Fruit fly (Drosophila melanogaster): ENCODE measurements around the gene Galt.

The Galt gene

DNA sequence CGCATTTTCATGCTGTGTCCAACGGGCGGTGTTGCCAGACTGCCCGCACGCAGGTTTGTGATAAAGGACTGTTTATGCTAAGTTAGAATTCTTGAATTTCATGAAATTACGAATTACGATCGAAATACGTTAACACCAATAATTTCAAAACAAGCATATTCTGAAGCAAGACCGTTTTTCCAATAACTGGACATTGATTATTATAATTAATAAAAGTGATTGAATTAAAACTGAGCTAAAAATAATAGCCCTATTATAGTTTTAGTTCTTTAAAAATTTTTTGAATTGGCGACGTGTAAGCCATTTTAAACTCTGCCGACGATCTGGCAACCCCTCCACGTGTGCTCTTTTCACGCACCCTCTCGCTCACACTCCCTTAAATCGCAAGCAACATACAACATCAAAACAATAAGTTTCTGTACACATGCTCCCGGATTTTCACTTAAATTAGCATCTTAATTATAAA is 19.6 kb downstream of the Galt start (continued):
- TF ChIP-seq Lim3 (GFP tag; IDR thresholded peaks at IDR 0.05) (peak; percentile 82), CG12769 (tag; optimal IDR thresholded peaks at IDR 0.05) (peak; percentile 93), zfh1 (GFP tag; IDR thresholded peaks at IDR 0.05) (peak; percentile 90), Sry-β (GFP tag; optimal IDR thresholded peaks at IDR 0.05) (peak; percentile 46), CG14014 (GFP tag; IDR thresholded peaks at IDR 0.05) (peak; percentile 93), CG9437 (GFP tag; optimal IDR thresholded peaks at IDR 0.05) (peak; percentile 90), scrt (GFP tag; optimal IDR thresholded peaks at IDR 0.05) (peak; percentile 89), CG17385 (GFP tag; optimal IDR thresholded peaks at IDR 0.05) (peak; percentile 92), shn (GFP tag; optimal IDR thresholded peaks at IDR 0.05) (peak; percentile 87), nom (GFP tag; optimal IDR thresholded peaks at IDR 0.05) (peak; percentile 71), nerfin-1 (tag; optimal IDR thresholded peaks at IDR 0.05) (peak; percentile 93), CG8765 (GFP tag; IDR thresholded peaks at IDR 0.05) (peak; percentile 76; the same call in 1 of the 2 replicates), ems (GFP tag; optimal IDR thresholded peaks at IDR 0.05) (peak; percentile 88), Adf1 (GFP tag; IDR thresholded peaks at IDR 0.05) (peak; percentile 61), CG33557 (GFP tag; optimal IDR thresholded peaks at IDR 0.05) (peak; percentile 89), Chrac-16 (GFP tag; optimal IDR thresholded peaks at IDR 0.05) (peak; percentile 95), fd96Cb (tag; optimal IDR thresholded peaks at IDR 0.05) (peak; percentile 93), CG3995 (GFP tag; optimal IDR thresholded peaks at IDR 0.05) (peak; percentile 81), unc-4 (GFP tag; IDR thresholded peaks at IDR 0.05; ENCODE audit: partially characterized antibody) (no peak), CG43689 (GFP tag; IDR thresholded peaks at IDR 0.05) (peak; percentile 84), pan (optimal IDR thresholded peaks at IDR 0.05) (no peak), pan (GFP tag; optimal IDR thresholded peaks at IDR 0.05 in 1 of 2, IDR thresholded peaks at IDR 0.05 in 1 of 2) (peak in 1 of 2 experiments; percentile 95), Side (GFP tag; optimal IDR thresholded peaks at IDR 0.05) (peak; percentile 88), dysf (GFP tag; IDR thresholded peaks at IDR 0.05) (peak; percentile 95), CG10565 (GFP tag; optimal IDR thresholded peaks at IDR 0.05) (peak; percentile 75), CG1792 (GFP tag; optimal IDR thresholded peaks at IDR 0.05) (peak; percentile 83), Kr (GFP tag; optimal IDR thresholded peaks at IDR 0.05) (peak; percentile 4), CG8089 (GFP tag; optimal IDR thresholded peaks at IDR 0.05) (peak; percentile 83), CG9817 (tag; optimal IDR thresholded peaks at IDR 0.05) (peak; percentile 96), sob (GFP tag; IDR thresholded peaks at IDR 0.05) (peak; percentile 92), ERR (GFP tag; optimal IDR thresholded peaks at IDR 0.05) (peak; percentile 81), CG12942 (GFP tag; optimal IDR thresholded peaks at IDR 0.05) (peak; percentile 93), CG10274 (GFP tag; optimal IDR thresholded peaks at IDR 0.05) (peak; percentile 87), stc (GFP tag; IDR thresholded peaks at IDR 0.05) (peak; percentile 92), CG10979 (tag; optimal IDR thresholded peaks at IDR 0.05) (peak; percentile 93), phol (tag; optimal IDR thresholded peaks at IDR 0.05) (peak; percentile 97), chm (GFP tag; IDR thresholded peaks at IDR 0.05) (peak; percentile 85), danr (GFP tag; IDR thresholded peaks at IDR 0.05) (peak; percentile 85), CG2678 (tag; optimal IDR thresholded peaks at IDR 0.05) (peak; percentile 97), CG16779 (GFP tag; IDR thresholded peaks at IDR 0.05) (peak; percentile 77), CG1024 (GFP tag; IDR thresholded peaks at IDR 0.05) (peak; percentile 75), CG10959 (GFP tag; IDR thresholded peaks at IDR 0.05) (peak; percentile 75), HmgD (GFP tag; optimal IDR thresholded peaks at IDR 0.05) (no peak), trh (GFP tag; optimal IDR thresholded peaks at IDR 0.05) (peak; percentile 94), hth (optimal IDR thresholded peaks at IDR 0.05) (no peak), CG15601 (tag; optimal IDR thresholded peaks at IDR 0.05) (peak; percentile 92), CG18476 (GFP tag; optimal IDR thresholded peaks at IDR 0.05) (peak; percentile 95), ham (GFP tag; IDR thresholded peaks at IDR 0.05) (peak; percentile 67; the same call in 1 of the 2 replicates), tio (GFP tag; optimal IDR thresholded peaks at IDR 0.05) (peak; percentile 96), CoRest (tag; optimal IDR thresholded peaks at IDR 0.05) (peak; percentile 98), yki (optimal IDR thresholded peaks at IDR 0.05) (no peak), h (optimal IDR thresholded peaks at IDR 0.05) (no peak)

All from whole organism, embryonic.